Worm (Caenorhabditis elegans): ENCODE measurements around the gene sfxn-5.

DNA sequence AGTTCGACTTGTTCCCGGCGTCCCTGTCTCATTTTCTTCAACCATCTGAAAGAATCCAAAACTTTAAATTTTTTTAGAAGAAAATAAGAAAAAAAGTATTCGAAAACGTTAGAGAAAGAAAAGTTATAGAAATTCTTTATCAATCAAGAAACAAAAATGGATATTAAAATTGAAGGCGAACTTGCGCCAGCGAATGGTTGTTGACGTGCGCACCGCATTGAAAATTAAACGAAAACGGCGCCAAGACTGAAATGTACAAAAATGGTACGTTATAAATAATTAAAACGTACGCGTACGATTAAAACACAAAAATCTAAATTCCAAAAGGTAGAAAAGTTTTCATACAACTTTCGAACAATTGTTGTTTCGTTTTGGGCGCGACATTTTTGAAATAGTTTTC lies 18.0 kb downstream of the sfxn-5 start, which contains the start of gene K02C4.3:
- TF ChIP-seq mab-5 (tag; optimal IDR thresholded peaks at IDR 0.05), result no peak
- TF ChIP-seq nhr-28 (tag; optimal IDR thresholded peaks at IDR 0.05), result no peak
- no peak for TF ChIP-seq elt-3 (tag; optimal IDR thresholded peaks at IDR 0.05)
- no peak for TF ChIP-seq ztf-11 (tag; optimal IDR thresholded peaks at IDR 0.05)
- TF ChIP-seq nhr-76 (tag; optimal IDR thresholded peaks at IDR 0.05), result no peak

Data from whole organism, mixed stage, embryonic.